Fruit fly (Drosophila melanogaster) whole organism, embryonic: Measurements from ENCODE around the gene CG14220.
A peak's percentile ranks its signal among the peaks of the same experiment; 100 is the strongest.

Source experiments
- Aef1 ChIP-seq: fragments of 200-800 bp; sonication (Bioruptor generic); IDR thresholded peaks from 3 replicates; pipeline ENCODE4 v1.3.6; 2022; ENCODE audit warnings: missing biosample characterization, missing genetic modification characterization
- CG11696 ChIP-seq: fragments of 200-800 bp; sonication (Bioruptor generic); IDR thresholded peaks from 2 replicates; pipeline ENCODE4 v1.3.6; 2022; ENCODE audit warnings: missing biosample characterization, missing genetic modification characterization
- CG1233 ChIP-seq: fragments of 200-800 bp; sonication (Bioruptor generic); optimal IDR thresholded peaks from 4 replicates; lab custom pipeline; 2018; ENCODE audit warnings: missing biosample characterization, mild to moderate bottlenecking, missing genetic modification characterization
- CG14710 ChIP-seq: fragments of 200-800 bp; sonication (Bioruptor generic); optimal IDR thresholded peaks from 3 replicates; lab custom pipeline; 2019; ENCODE audit warnings: missing biosample characterization, mild to moderate bottlenecking, missing genetic modification characterization, moderate library complexity
- CG15073 ChIP-seq: fragments of 200-800 bp; sonication (Bioruptor generic); optimal IDR thresholded peaks from 2 replicates; lab custom pipeline; 2016; ENCODE audit warnings: missing biosample characterization, missing genetic modification characterization
- CG15514 ChIP-seq: fragments of 200-800 bp; sonication (Bioruptor generic); optimal IDR thresholded peaks from 3 replicates; lab custom pipeline; 2017; ENCODE audit warnings: missing biosample characterization, missing genetic modification characterization, mild to moderate bottlenecking, moderate library complexity, missing genetic modification reagents
- CG15696 ChIP-seq: fragments of 200-800 bp; sonication (Bioruptor generic); optimal IDR thresholded peaks from 2 replicates; lab custom pipeline; 2019; ENCODE audit warnings: missing biosample characterization, mild to moderate bottlenecking, missing genetic modification characterization, moderate library complexity
- CG16863 ChIP-seq: fragments of 200-800 bp; sonication (Bioruptor generic); optimal IDR thresholded peaks from 3 replicates; lab custom pipeline; 2016; ENCODE audit warnings: missing biosample characterization, missing genetic modification characterization
- CG17328 ChIP-seq: fragments of 200-800 bp; sonication (Bioruptor generic); IDR thresholded peaks from 2 replicates; pipeline ENCODE4 v1.3.6; 2022; ENCODE audit warnings: missing biosample characterization, missing genetic modification characterization
- CG2129 ChIP-seq: fragments of 200-800 bp; sonication (Bioruptor generic); IDR thresholded peaks from 2 replicates; pipeline ENCODE4 v1.3.6; 2022; ENCODE audit warnings: missing biosample characterization, missing genetic modification characterization; ENCODE audit not compliant: partially characterized antibody
- CG2199 ChIP-seq: fragments of 200-800 bp; sonication (Bioruptor generic); IDR thresholded peaks from 3 replicates; pipeline ENCODE4 v1.3.6; 2022; ENCODE audit warnings: missing biosample characterization, missing genetic modification characterization
- CG2202 ChIP-seq: fragments of 200-800 bp; sonication (Bioruptor generic); optimal IDR thresholded peaks from 2 replicates; lab custom pipeline; 2018; ENCODE audit warnings: missing biosample characterization, mild to moderate bottlenecking, missing genetic modification characterization
- CG42726 ChIP-seq: fragments of 200-800 bp; sonication (Bioruptor generic); IDR thresholded peaks from 2 replicates; pipeline ENCODE4 v1.3.6; 2022; ENCODE audit warnings: missing biosample characterization, missing genetic modification characterization; ENCODE audit not compliant: partially characterized antibody
- CG4328 ChIP-seq: fragments of 200-800 bp; sonication (Bioruptor generic); optimal IDR thresholded peaks from 3 replicates; lab custom pipeline; 2017; ENCODE audit warnings: missing biosample characterization, missing genetic modification reagents, missing genetic modification characterization
- CG6175 ChIP-seq: fragments of 200-800 bp; sonication (Bioruptor generic); IDR thresholded peaks from 3 replicates; pipeline ENCODE4 v1.3.6; 2022; ENCODE audit warnings: missing biosample characterization, missing genetic modification characterization
- CG7745 ChIP-seq: fragments of 200-800 bp; sonication (Bioruptor generic); optimal IDR thresholded peaks from 2 replicates; lab custom pipeline; 2018; ENCODE audit warnings: missing biosample characterization, mild to moderate bottlenecking, missing genetic modification characterization, moderate library complexity
- CG8388 ChIP-seq: fragments of 200-800 bp; sonication (Bioruptor generic); optimal IDR thresholded peaks from 2 replicates; lab custom pipeline; 2019; ENCODE audit warnings: missing biosample characterization, mild to moderate bottlenecking, missing genetic modification characterization, moderate library complexity
- CG8478 ChIP-seq: fragments of >200 bp; optimal IDR thresholded peaks from 2 replicates; lab custom pipeline; 2018
- CG8924 ChIP-seq: fragments of 200-800 bp; optimal IDR thresholded peaks from 3 replicates; lab custom pipeline; 2019; ENCODE audit warnings: missing biosample characterization, mild to moderate bottlenecking, missing genetic modification characterization, moderate library complexity
- D19B ChIP-seq: fragments of 200-800 bp; sonication (Bioruptor generic); optimal IDR thresholded peaks from 2 replicates; lab custom pipeline; 2017; ENCODE audit warnings: missing biosample characterization, mild to moderate bottlenecking, missing genetic modification characterization
- Doc3 ChIP-seq: fragments of 200-800 bp; sonication (Bioruptor generic); IDR thresholded peaks from 3 replicates; pipeline ENCODE4 v1.3.6; 2022; ENCODE audit warnings: missing biosample characterization, missing genetic modification characterization; ENCODE audit not compliant: partially characterized antibody
- Gsc ChIP-seq: fragments of 200-800 bp; sonication (Bioruptor generic); IDR thresholded peaks from 2 replicates; pipeline ENCODE4 v1.3.6; 2022; ENCODE audit warnings: missing biosample characterization, missing genetic modification characterization
- HHEX ChIP-seq: fragments of 200-800 bp; sonication (Bioruptor generic); optimal IDR thresholded peaks from 3 replicates; lab custom pipeline; 2017; ENCODE audit warnings: missing biosample characterization, mild to moderate bottlenecking, missing genetic modification characterization, missing genetic modification reagents
- Scr ChIP-seq: fragments of 200-800 bp; sonication (Bioruptor generic); IDR thresholded peaks from 2 replicates; pipeline ENCODE4 v1.3.6; 2022; ENCODE audit warnings: missing biosample characterization, missing genetic modification characterization; ENCODE audit not compliant: partially characterized antibody
- Sox100B ChIP-seq: fragments of 200-800 bp; sonication (Bioruptor generic); optimal IDR thresholded peaks from 3 replicates; lab custom pipeline; 2018; ENCODE audit warnings: missing biosample characterization, mild to moderate bottlenecking, missing genetic modification characterization
- Sry-β ChIP-seq: fragments of 200-800 bp; sonication (Bioruptor generic); optimal IDR thresholded peaks from 2 replicates; lab custom pipeline; 2018; ENCODE audit warnings: missing biosample characterization, mild to moderate bottlenecking, missing genetic modification characterization, moderate library complexity
- Trl ChIP-seq, 3 experiments: fragments of >200 bp in 2 of 3; fragments of 200-800 bp in 1 of 3; sonication (Bioruptor generic) in 1 of 3; optimal IDR thresholded peaks; 2 replicates in 1 of 3; 3 replicates in 2 of 3; lab custom pipeline; 2016 to 2017; ENCODE audit warnings: missing biosample characterization in 1 of 3, missing genetic modification characterization in 1 of 3
- al ChIP-seq: fragments of 200-800 bp; sonication (Bioruptor generic); IDR thresholded peaks from 2 replicates; pipeline ENCODE4 v1.3.6; 2022; ENCODE audit warnings: missing biosample characterization, missing genetic modification characterization
- bcd ChIP-seq: fragments of 200-800 bp; sonication (Bioruptor generic); optimal IDR thresholded peaks from 2 replicates; lab custom pipeline; 2017; ENCODE audit warnings: missing biosample characterization, mild to moderate bottlenecking, missing genetic modification characterization
- bigmax ChIP-seq: fragments of 200-800 bp; sonication (Bioruptor generic); optimal IDR thresholded peaks from 2 replicates; lab custom pipeline; 2018; ENCODE audit warnings: missing biosample characterization, mild to moderate bottlenecking, missing genetic modification characterization
- chinmo ChIP-seq: fragments of 200-800 bp; sonication (Bioruptor generic); IDR thresholded peaks from 4 replicates; pipeline ENCODE4 v1.3.6; 2022; ENCODE audit warnings: missing biosample characterization, missing genetic modification characterization; ENCODE audit not compliant: partially characterized antibody
- ci ChIP-seq: fragments of 200-800 bp; sonication (Bioruptor generic); IDR thresholded peaks from 3 replicates; pipeline ENCODE4 v1.3.6; 2022; ENCODE audit warnings: missing biosample characterization, missing genetic modification characterization
- dan ChIP-seq: fragments of 200-800 bp; sonication (Bioruptor generic); IDR thresholded peaks from 2 replicates; pipeline ENCODE4 v1.3.6; 2022; ENCODE audit warnings: missing biosample characterization, missing genetic modification characterization
- danr ChIP-seq: fragments of 200-800 bp; sonication (Bioruptor generic); IDR thresholded peaks from 2 replicates; pipeline ENCODE4 v1.3.6; 2022; ENCODE audit warnings: missing biosample characterization, missing genetic modification characterization
- disco-r ChIP-seq: fragments of 200-800 bp; sonication (Bioruptor generic); optimal IDR thresholded peaks from 2 replicates; lab custom pipeline; 2016; ENCODE audit warnings: missing biosample characterization, missing genetic modification characterization
- ftz-f1 ChIP-seq: fragments of 200-800 bp; sonication (Bioruptor generic); optimal IDR thresholded peaks from 2 replicates; lab custom pipeline; 2016; ENCODE audit warnings: missing biosample characterization, missing genetic modification characterization
- gem ChIP-seq: fragments of 200-800 bp; sonication (Bioruptor generic); optimal IDR thresholded peaks from 2 replicates; lab custom pipeline; 2019; ENCODE audit warnings: missing biosample characterization, mild to moderate bottlenecking, missing genetic modification characterization, moderate library complexity
- grn ChIP-seq: fragments of 200-800 bp; sonication (Bioruptor generic); optimal IDR thresholded peaks from 3 replicates; lab custom pipeline; 2017; ENCODE audit warnings: missing biosample characterization, missing genetic modification characterization
- gsb-n ChIP-seq: fragments of 200-800 bp; sonication (Bioruptor generic); optimal IDR thresholded peaks from 3 replicates; lab custom pipeline; 2018; ENCODE audit warnings: missing biosample characterization, mild to moderate bottlenecking, missing genetic modification characterization
- hbn ChIP-seq: fragments of 200-800 bp; sonication (Bioruptor generic); IDR thresholded peaks from 2 replicates; pipeline ENCODE4 v1.3.6; 2022; ENCODE audit warnings: missing biosample characterization, missing genetic modification characterization; ENCODE audit not compliant: partially characterized antibody
- hth ChIP-seq: fragments of >200 bp; optimal IDR thresholded peaks from 2 replicates; lab custom pipeline; 2017; ENCODE audit warnings: inconsistent platforms
- lola ChIP-seq, 3 experiments: fragments of >200 bp in 2 of 3; fragments of 200-800 bp in 1 of 3; sonication (Bioruptor generic) in 1 of 3; optimal IDR thresholded peaks; 2 replicates each; lab custom pipeline; 2017 to 2019; ENCODE audit warnings: missing biosample characterization in 3 of 3, missing genetic modification characterization in 3 of 3, mild to moderate bottlenecking in 1 of 3, moderate library complexity in 1 of 3
- nmo ChIP-seq: fragments of 200-800 bp; sonication (Bioruptor generic); optimal IDR thresholded peaks from 2 replicates; lab custom pipeline; 2018; ENCODE audit warnings: missing biosample characterization, mild to moderate bottlenecking, missing genetic modification characterization, moderate library complexity
- p53 ChIP-seq: fragments of 200-800 bp; sonication (Bioruptor generic); optimal IDR thresholded peaks from 2 replicates; lab custom pipeline; 2016; ENCODE audit warnings: missing biosample characterization, missing genetic modification characterization
- sc ChIP-seq, 3 experiments: fragments of >200 bp in 2 of 3; fragments of 200-800 bp in 1 of 3; sonication (Bioruptor generic) in 1 of 3; optimal IDR thresholded peaks; 2 replicates in 2 of 3; 3 replicates in 1 of 3; lab custom pipeline; 2017; ENCODE audit warnings: mild to moderate bottlenecking in 1 of 3, missing biosample characterization in 1 of 3, missing genetic modification characterization in 1 of 3, missing genetic modification reagents in 1 of 3
- sens-2 ChIP-seq: fragments of 200-800 bp; sonication (Bioruptor generic); IDR thresholded peaks from 2 replicates; pipeline ENCODE4 v1.3.6; 2022; ENCODE audit warnings: missing biosample characterization, missing genetic modification characterization
- sr ChIP-seq: fragments of 200-800 bp; sonication (Bioruptor generic); IDR thresholded peaks from 3 replicates; pipeline ENCODE4 v1.3.6; 2022; ENCODE audit warnings: missing biosample characterization, missing genetic modification characterization
- stwl ChIP-seq: fragments of 200-800 bp; sonication (Bioruptor generic); optimal IDR thresholded peaks from 3 replicates; lab custom pipeline; 2018; ENCODE audit warnings: missing biosample characterization, mild to moderate bottlenecking, missing genetic modification characterization, moderate library complexity
- ttk ChIP-seq: fragments of 200-800 bp; sonication (Bioruptor generic); IDR thresholded peaks from 2 replicates; pipeline ENCODE4 v2.1.2; 2022; ENCODE audit warnings: missing biosample characterization, missing genetic modification characterization

The CG14220 gene

DNA sequence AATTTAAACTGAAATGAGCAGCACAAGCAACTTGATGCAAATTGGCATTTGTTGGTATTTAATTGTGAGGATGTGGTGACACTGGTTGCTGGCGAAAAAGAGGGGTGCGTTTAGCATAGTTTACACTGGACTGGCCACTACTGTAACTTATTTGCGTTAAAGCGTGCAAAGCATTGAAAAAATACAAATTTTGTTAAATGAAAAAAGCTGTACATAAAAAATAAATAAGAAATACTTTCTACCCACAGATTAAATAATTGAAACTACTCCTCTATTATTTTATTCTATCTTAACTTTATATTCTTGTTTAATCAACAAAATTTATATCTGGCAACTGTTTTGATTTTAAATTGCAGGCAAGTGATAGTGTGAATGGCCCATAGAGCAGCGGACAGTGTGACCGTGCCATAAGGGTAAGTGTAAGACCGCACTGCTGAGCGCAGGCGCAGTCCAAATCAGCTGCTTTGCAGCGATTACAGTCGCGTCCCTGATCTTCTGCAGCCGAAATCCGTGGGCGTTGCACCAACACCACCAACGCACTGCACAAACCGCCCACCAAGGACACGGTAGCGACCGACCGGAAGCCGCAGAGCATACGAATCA lies 35.8 kb downstream of the CG14220 start, which contains the start of the genes Grip84 and car (continued):
- TF ChIP-seq Doc3 = no peak
- TF ChIP-seq Sry-β (GFP tag; lab: Kevin White, UChicago) = no peak
- peak; percentile 55 for TF ChIP-seq CG8388
- no peak for TF ChIP-seq CG15514 (GFP tag; lab: Kevin White, UChicago)
- TF ChIP-seq grn (GFP tag; lab: Kevin White, UChicago) = no peak
- TF ChIP-seq Trl (optimal IDR thresholded peaks at IDR 0.05; lab: Kevin White, UChicago) = no peak
- peak; percentile 66 for TF ChIP-seq Trl (GFP tag; optimal IDR thresholded peaks at IDR 0.05; lab: Kevin White, UChicago)
- TF ChIP-seq nmo = peak; percentile 87
- TF ChIP-seq ci (GFP tag; lab: Robert Waterston, UW) = 0 out of 3 replicates have a peak, but pooled peaks have one; percentile 5
- peak; percentile 98 for TF ChIP-seq CG15073
- no peak for TF ChIP-seq bigmax (GFP tag; lab: Kevin White, UChicago)
- TF ChIP-seq dan = no peak
- TF ChIP-seq CG1233 (GFP tag; lab: Kevin White, UChicago) = peak; percentile 43
- no peak for TF ChIP-seq CG2129 (GFP tag; lab: Robert Waterston, UW)
- TF ChIP-seq CG6175 = no peak
- TF ChIP-seq stwl = peak; percentile 58
- no peak for TF ChIP-seq danr (GFP tag; lab: Robert Waterston, UW)
- peak; percentile 86 for TF ChIP-seq gem (tag; lab: Kevin White, UChicago)
- TF ChIP-seq ttk = peak; percentile 41; the same call in 1 of the 2 replicates
- no peak for TF ChIP-seq CG7745
- peak; percentile 42 for TF ChIP-seq HHEX (GFP tag; lab: Kevin White, UChicago)
- no peak for TF ChIP-seq CG2199
- no peak for TF ChIP-seq hth (lab: Kevin White, UChicago)
- TF ChIP-seq Gsc = no peak
- TF ChIP-seq CG15696 (tag; lab: Kevin White, UChicago) = peak; percentile 63
- peak; percentile 8 for TF ChIP-seq CG2202 (tag; lab: Kevin White, UChicago)
- TF ChIP-seq Sox100B = no peak
- peak; percentile 57 for TF ChIP-seq D19B (GFP tag; lab: Kevin White, UChicago)
- TF ChIP-seq chinmo (GFP tag; lab: Robert Waterston, UW) = peak; percentile 30; the same call in 1 of the 4 replicates
- no peak for TF ChIP-seq CG42726 (GFP tag; lab: Robert Waterston, UW)
- TF ChIP-seq CG17328 = peak; percentile 52; the same call in 1 of the 2 replicates
- TF ChIP-seq CG8924 (tag; lab: Kevin White, UChicago) = peak; percentile 76
- no peak for TF ChIP-seq hbn (GFP tag; lab: Robert Waterston, UW)
- TF ChIP-seq sc (optimal IDR thresholded peaks at IDR 0.05; lab: Kevin White, UChicago) = no peak
- peak; percentile 38 for TF ChIP-seq sc (GFP tag; optimal IDR thresholded peaks at IDR 0.05; lab: Kevin White, UChicago)
- no peak for TF ChIP-seq disco-r (GFP tag; lab: Kevin White, UChicago)
- no peak for TF ChIP-seq Scr
- TF ChIP-seq CG16863 (GFP tag; lab: Kevin White, UChicago) = no peak
- peak; percentile 97 for TF ChIP-seq sr (GFP tag; lab: Robert Waterston, UW)
- peak; percentile 47 for TF ChIP-seq CG4328 (GFP tag; lab: Kevin White, UChicago)
- TF ChIP-seq lola (GFP tag; optimal IDR thresholded peaks at IDR 0.05; lab: Kevin White, UChicago) = peak in 1 of 3 experiments; percentile 76
- peak; percentile 71 for TF ChIP-seq bcd (GFP tag; lab: Kevin White, UChicago)
- TF ChIP-seq p53 (GFP tag; lab: Kevin White, UChicago) = peak; percentile 18
- no peak for TF ChIP-seq CG8478 (lab: Kevin White, UChicago)
- TF ChIP-seq ftz-f1 = no peak
- no peak for TF ChIP-seq gsb-n
- TF ChIP-seq CG11696 = no peak
- TF ChIP-seq al (GFP tag; lab: Robert Waterston, UW) = peak; percentile 66
- TF ChIP-seq sens-2 (GFP tag; lab: Robert Waterston, UW) = no peak
- peak; percentile 57 for TF ChIP-seq Aef1
- TF ChIP-seq CG14710 (tag; lab: Kevin White, UChicago) = peak; percentile 99
